Worm (Caenorhabditis elegans): ENCODE results near the gene F40F8.12.

- no peak for TF ChIP-seq pha-4 (tag; optimal IDR thresholded peaks at IDR 0.05)
- no peak for TF ChIP-seq ama-1 (optimal IDR thresholded peaks at IDR 0.05)
- no peak for TF ChIP-seq ama-1 (GFP tag; optimal IDR thresholded peaks at IDR 0.05)
- no peak for TF ChIP-seq fkh-3 (tag; optimal IDR thresholded peaks at IDR 0.05)
Measured at ce11 chrII:11110419-11110818, 19.2 kb upstream of the F40F8.12 start.
